Fruit fly (Drosophila melanogaster): ENCODE results near the gene ZC3H3.

ZC3H3 gene

DNA sequence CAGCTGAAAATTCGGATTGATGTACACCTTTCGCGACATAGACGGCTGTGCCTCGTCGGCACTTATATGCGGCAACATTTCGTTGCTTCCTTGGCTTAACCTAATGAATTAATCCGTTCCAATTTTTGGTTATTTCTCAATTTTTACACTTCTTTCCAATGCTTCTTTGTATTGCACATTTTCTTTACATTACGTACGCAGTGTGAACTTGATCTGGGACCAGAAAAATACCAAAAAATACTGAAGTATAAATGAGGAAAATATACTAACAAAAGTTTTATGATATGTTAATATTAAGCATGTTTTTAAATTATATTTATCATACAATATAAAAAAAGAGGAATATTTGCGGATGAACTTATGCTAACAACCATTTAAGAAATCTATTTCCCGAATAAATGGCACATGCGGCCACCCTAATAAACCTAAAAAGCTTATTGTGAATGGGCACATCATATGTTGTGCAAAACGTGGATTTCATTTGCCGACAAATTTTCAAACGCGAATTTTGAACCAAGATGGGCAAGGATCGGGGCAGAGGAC, at the start of gene ZC3H3, which contains the start of gene Pus7 (continued):
- no peak for TF ChIP-seq CG16779 (GFP tag; IDR thresholded peaks at IDR 0.05)
- no peak for TF ChIP-seq CG8089 (GFP tag; optimal IDR thresholded peaks at IDR 0.05)
- TF ChIP-seq Mes4 (GFP tag; optimal IDR thresholded peaks at IDR 0.05): no peak
- no peak for TF ChIP-seq CG14441 (GFP tag; IDR thresholded peaks at IDR 0.05)
- no peak for TF ChIP-seq tio (GFP tag; optimal IDR thresholded peaks at IDR 0.05)
- TF ChIP-seq ttk (GFP tag; IDR thresholded peaks at IDR 0.05): no peak
- no peak for TF ChIP-seq wek (GFP tag; optimal IDR thresholded peaks at IDR 0.05)
- TF ChIP-seq Chrac-16 (GFP tag; optimal IDR thresholded peaks at IDR 0.05): no peak
- TF ChIP-seq hbn (GFP tag; IDR thresholded peaks at IDR 0.05; ENCODE audit: partially characterized antibody): no peak
- TF ChIP-seq CG17912 (GFP tag; optimal IDR thresholded peaks at IDR 0.05): no peak
- no peak for TF ChIP-seq Neu2 (GFP tag; optimal IDR thresholded peaks at IDR 0.05; ENCODE audit: borderline replicate concordance)
- TF ChIP-seq al (GFP tag; IDR thresholded peaks at IDR 0.05): no peak
- no peak for TF ChIP-seq CG7963 (GFP tag; IDR thresholded peaks at IDR 0.05; ENCODE audit: partially characterized antibody)
- no peak for TF ChIP-seq vfl (GFP tag; optimal IDR thresholded peaks at IDR 0.05)
- no peak for TF ChIP-seq slp2 (GFP tag; optimal IDR thresholded peaks at IDR 0.05)
- TF ChIP-seq Usf (GFP tag; optimal IDR thresholded peaks at IDR 0.05): no peak
- no peak for TF ChIP-seq CG17328 (GFP tag; IDR thresholded peaks at IDR 0.05)
- TF ChIP-seq ERR (GFP tag; optimal IDR thresholded peaks at IDR 0.05): no peak
- TF ChIP-seq CG4328 (GFP tag; optimal IDR thresholded peaks at IDR 0.05): no peak
- TF ChIP-seq CG12299 (tag; optimal IDR thresholded peaks at IDR 0.05): no peak
- TF ChIP-seq trh (GFP tag; optimal IDR thresholded peaks at IDR 0.05): no peak
- TF ChIP-seq klu (GFP tag; IDR thresholded peaks at IDR 0.05): no peak
- TF ChIP-seq CG4820 (GFP tag; optimal IDR thresholded peaks at IDR 0.05): no peak
- no peak for TF ChIP-seq sisA (GFP tag; IDR thresholded peaks at IDR 0.05)
- TF ChIP-seq ham (GFP tag; IDR thresholded peaks at IDR 0.05): no peak
- no peak for TF ChIP-seq maf-S (GFP tag; optimal IDR thresholded peaks at IDR 0.05)
- TF ChIP-seq usp (GFP tag; optimal IDR thresholded peaks at IDR 0.05): no peak
- TF ChIP-seq pros (GFP tag; optimal IDR thresholded peaks at IDR 0.05): no peak
- no peak for TF ChIP-seq CG12104 (GFP tag; optimal IDR thresholded peaks at IDR 0.05)
- TF ChIP-seq CG12071 (GFP tag; optimal IDR thresholded peaks at IDR 0.05): no peak
- TF ChIP-seq wdn (GFP tag; IDR thresholded peaks at IDR 0.05): no peak
- TF ChIP-seq Bdp1 (GFP tag; optimal IDR thresholded peaks at IDR 0.05): no peak
- peak in 1 of 2 experiments; percentile 87 for TF ChIP-seq crp (GFP tag; optimal IDR thresholded peaks at IDR 0.05)
- no peak for TF ChIP-seq Meics (GFP tag; optimal IDR thresholded peaks at IDR 0.05)
- no peak for TF ChIP-seq Kr (GFP tag; optimal IDR thresholded peaks at IDR 0.05)
- TF ChIP-seq btn (GFP tag; optimal IDR thresholded peaks at IDR 0.05): no peak
- no peak for TF ChIP-seq CG10209 (GFP tag; optimal IDR thresholded peaks at IDR 0.05)
- TF ChIP-seq Six4 (GFP tag; optimal IDR thresholded peaks at IDR 0.05): no peak
- TF ChIP-seq CG5180 (GFP tag; optimal IDR thresholded peaks at IDR 0.05): no peak
- TF ChIP-seq CG7745 (tag; optimal IDR thresholded peaks at IDR 0.05): no peak
- no peak for TF ChIP-seq CG1647 (GFP tag; optimal IDR thresholded peaks at IDR 0.05)
- TF ChIP-seq unpg (GFP tag; optimal IDR thresholded peaks at IDR 0.05): peak; percentile 16
- no peak for TF ChIP-seq ems (GFP tag; optimal IDR thresholded peaks at IDR 0.05)
- TF ChIP-seq CrebB (tag; optimal IDR thresholded peaks at IDR 0.05): no peak
